Fruit fly (Drosophila melanogaster) whole organism, embryonic: ENCODE results near the gene dUTPase.

Experiments
- Aef1 ChIP-seq: fragments of 200-800 bp; sonication (Bioruptor generic); IDR thresholded peaks from 3 replicates; pipeline ENCODE4 v1.3.6; 2022; ENCODE audit warnings: missing biosample characterization, missing genetic modification characterization
- B-H1 ChIP-seq: fragments of 200-800 bp; sonication (Bioruptor generic); IDR thresholded peaks from 3 replicates; pipeline ENCODE4 v1.3.6; 2022; ENCODE audit warnings: missing biosample characterization, missing genetic modification characterization
- C15 ChIP-seq: fragments of 200-800 bp; sonication (Bioruptor generic); IDR thresholded peaks from 3 replicates; pipeline ENCODE4 v1.3.6; 2022; ENCODE audit warnings: missing biosample characterization, missing genetic modification characterization
- CG10565 ChIP-seq: fragments of 200-800 bp; sonication (Bioruptor generic); optimal IDR thresholded peaks from 3 replicates; lab custom pipeline; 2016; ENCODE audit warnings: missing biosample characterization, mild to moderate bottlenecking, missing genetic modification characterization
- CG11398 ChIP-seq: fragments of 200-800 bp; sonication (Bioruptor generic); optimal IDR thresholded peaks from 2 replicates; lab custom pipeline; 2016; ENCODE audit warnings: missing biosample characterization, missing genetic modification characterization
- CG12391 ChIP-seq: fragments of 200-800 bp; sonication (Bioruptor generic); optimal IDR thresholded peaks from 3 replicates; lab custom pipeline; 2018; ENCODE audit warnings: missing biosample characterization, mild to moderate bottlenecking, missing genetic modification characterization, moderate library complexity
- CG14050 ChIP-seq: fragments of 200-800 bp; sonication (Bioruptor generic); IDR thresholded peaks from 3 replicates; pipeline ENCODE4 v1.3.6; 2022; ENCODE audit warnings: missing biosample characterization, missing genetic modification characterization
- CG16813 ChIP-seq: fragments of 200-800 bp; sonication (Bioruptor generic); IDR thresholded peaks from 3 replicates; pipeline ENCODE4 v1.3.6; 2022; ENCODE audit warnings: missing biosample characterization, missing genetic modification characterization; ENCODE audit not compliant: partially characterized antibody
- CG17912 ChIP-seq: fragments of 200-800 bp; sonication (Bioruptor generic); optimal IDR thresholded peaks from 2 replicates; lab custom pipeline; 2018; ENCODE audit warnings: missing biosample characterization, mild to moderate bottlenecking, missing genetic modification characterization
- CG1832 ChIP-seq: fragments of 200-800 bp; sonication (Bioruptor generic); optimal IDR thresholded peaks from 2 replicates; lab custom pipeline; 2017; ENCODE audit warnings: missing biosample characterization, mild to moderate bottlenecking, missing genetic modification characterization, inconsistent platforms
- CG2120 ChIP-seq: fragments of 200-800 bp; sonication (Bioruptor generic); optimal IDR thresholded peaks from 3 replicates; lab custom pipeline; 2016; ENCODE audit warnings: missing biosample characterization, missing genetic modification characterization
- CG2202 ChIP-seq: fragments of 200-800 bp; sonication (Bioruptor generic); optimal IDR thresholded peaks from 2 replicates; lab custom pipeline; 2018; ENCODE audit warnings: missing biosample characterization, mild to moderate bottlenecking, missing genetic modification characterization
- CG31365 ChIP-seq: fragments of 200-800 bp; sonication (Bioruptor generic); optimal IDR thresholded peaks from 2 replicates; lab custom pipeline; 2018; ENCODE audit warnings: missing biosample characterization, mild to moderate bottlenecking, missing genetic modification characterization
- CG3995 ChIP-seq: fragments of 200-800 bp; sonication (Bioruptor generic); optimal IDR thresholded peaks from 3 replicates; lab custom pipeline; 2016; ENCODE audit warnings: missing biosample characterization, missing genetic modification characterization
- CG7839 ChIP-seq: fragments of 200-800 bp; sonication (Bioruptor generic); optimal IDR thresholded peaks from 3 replicates; lab custom pipeline; 2018; ENCODE audit warnings: missing biosample characterization, mild to moderate bottlenecking, missing genetic modification characterization, moderate library complexity
- CG8089 ChIP-seq: fragments of 200-800 bp; sonication (Bioruptor generic); optimal IDR thresholded peaks from 3 replicates; lab custom pipeline; 2016; ENCODE audit warnings: missing biosample characterization, missing genetic modification characterization
- CG8290 ChIP-seq, 3 experiments: fragments of 200-800 bp; sonication (Bioruptor generic); optimal IDR thresholded peaks; 2 replicates each; lab custom pipeline; 2016 to 2019; ENCODE audit warnings: missing biosample characterization in 3 of 3, missing genetic modification characterization in 3 of 3, mild to moderate bottlenecking in 2 of 3, moderate library complexity in 1 of 3
- CG8388 ChIP-seq: fragments of 200-800 bp; sonication (Bioruptor generic); optimal IDR thresholded peaks from 2 replicates; lab custom pipeline; 2019; ENCODE audit warnings: missing biosample characterization, mild to moderate bottlenecking, missing genetic modification characterization, moderate library complexity
- CG9609 ChIP-seq: fragments of 200-800 bp; sonication (Bioruptor generic); optimal IDR thresholded peaks from 3 replicates; lab custom pipeline; 2016; ENCODE audit warnings: missing biosample characterization, missing genetic modification characterization
- Dbx ChIP-seq: fragments of 200-800 bp; sonication (Bioruptor generic); IDR thresholded peaks from 3 replicates; pipeline ENCODE4 v1.3.6; 2022; ENCODE audit warnings: missing biosample characterization, missing genetic modification characterization
- HLH54F ChIP-seq: fragments of 200-800 bp; sonication (Bioruptor generic); optimal IDR thresholded peaks from 3 replicates; lab custom pipeline; 2016; ENCODE audit warnings: missing biosample characterization, missing genetic modification characterization
- Hmr ChIP-seq: fragments of 200-800 bp; sonication (Bioruptor generic); optimal IDR thresholded peaks from 3 replicates; lab custom pipeline; 2017; ENCODE audit warnings: mild to moderate bottlenecking, missing biosample characterization, missing genetic modification reagents, missing genetic modification characterization
- Hr78 ChIP-seq, 2 experiments: fragments of 200-800 bp in 1 of 2; fragments of >200 bp in 1 of 2; sonication (Bioruptor generic) in 1 of 2; optimal IDR thresholded peaks; 2 replicates each; lab custom pipeline; 2017 to 2019; ENCODE audit warnings: missing biosample characterization in 2 of 2, missing genetic modification characterization in 2 of 2, mild to moderate bottlenecking in 1 of 2, moderate library complexity in 1 of 2
- Lim3 ChIP-seq: fragments of 200-800 bp; sonication (Bioruptor generic); IDR thresholded peaks from 2 replicates; pipeline ENCODE4 v1.3.6; 2022; ENCODE audit warnings: missing biosample characterization, missing genetic modification characterization
- Max ChIP-seq: fragments of 200-800 bp; sonication (Bioruptor generic); optimal IDR thresholded peaks from 2 replicates; lab custom pipeline; 2016; ENCODE audit warnings: missing biosample characterization, mild to moderate bottlenecking, missing genetic modification characterization
- Med ChIP-seq: fragments of 200-800 bp; sonication (Bioruptor generic); peaks from one replicate; lab custom pipeline; 2016; ENCODE audit warnings: missing biosample characterization, missing genetic modification characterization, mild to moderate bottlenecking, inconsistent platforms, moderate library complexity
- Nf-YC ChIP-seq: fragments of 200-800 bp; optimal IDR thresholded peaks from 3 replicates; lab custom pipeline; 2019; ENCODE audit warnings: missing biosample characterization, mild to moderate bottlenecking, missing genetic modification characterization, moderate library complexity
- Oli ChIP-seq: fragments of 200-800 bp; sonication (Bioruptor generic); optimal IDR thresholded peaks from 2 replicates; lab custom pipeline; 2018; ENCODE audit warnings: missing biosample characterization, mild to moderate bottlenecking, missing genetic modification characterization, moderate library complexity
- PHDP ChIP-seq: fragments of 200-800 bp; sonication (Bioruptor generic); optimal IDR thresholded peaks from 3 replicates; lab custom pipeline; 2018; ENCODE audit warnings: missing biosample characterization, mild to moderate bottlenecking, missing genetic modification characterization, moderate library complexity
- Taf1 ChIP-seq: fragments of 200-800 bp; sonication (Bioruptor generic); IDR thresholded peaks from 2 replicates; pipeline ENCODE4 v1.3.6; 2022; ENCODE audit warnings: missing biosample characterization, missing genetic modification characterization
- ara ChIP-seq: fragments of 200-800 bp; sonication (Bioruptor generic); IDR thresholded peaks from 2 replicates; pipeline ENCODE4 v1.3.6; 2022; ENCODE audit warnings: missing biosample characterization, missing genetic modification characterization
- cas ChIP-seq: fragments of 200-800 bp; sonication (Bioruptor generic); IDR thresholded peaks from 2 replicates; pipeline ENCODE4 v1.3.6; 2022; ENCODE audit warnings: missing biosample characterization, missing genetic modification characterization
- cg ChIP-seq: fragments of 200-800 bp; sonication (Bioruptor generic); optimal IDR thresholded peaks from 3 replicates; lab custom pipeline; 2019; ENCODE audit warnings: missing biosample characterization, mild to moderate bottlenecking, missing genetic modification characterization, moderate library complexity
- crc ChIP-seq: fragments of 200-800 bp; sonication (Bioruptor generic); optimal IDR thresholded peaks from 2 replicates; lab custom pipeline; 2016; ENCODE audit warnings: missing biosample characterization, missing genetic modification characterization
- fd64A ChIP-seq: fragments of 200-800 bp; sonication (Bioruptor generic); optimal IDR thresholded peaks from 3 replicates; lab custom pipeline; 2018; ENCODE audit warnings: missing biosample characterization, mild to moderate bottlenecking, missing genetic modification characterization
- fd96Cb ChIP-seq: fragments of 200-800 bp; sonication (Bioruptor generic); optimal IDR thresholded peaks from 2 replicates; lab custom pipeline; 2018; ENCODE audit warnings: missing biosample characterization, mild to moderate bottlenecking, missing genetic modification characterization, moderate library complexity
- gfzf ChIP-seq: fragments of 200-800 bp; sonication (Bioruptor generic); optimal IDR thresholded peaks from 2 replicates; lab custom pipeline; 2016; ENCODE audit warnings: missing biosample characterization, mild to moderate bottlenecking, missing genetic modification characterization, moderate library complexity
- hb ChIP-seq: fragments of 200-800 bp; sonication (Bioruptor generic); IDR thresholded peaks from 3 replicates; pipeline ENCODE4 v1.3.6; 2022; ENCODE audit warnings: missing biosample characterization, missing genetic modification characterization; ENCODE audit not compliant: partially characterized antibody
- jigr1 ChIP-seq: fragments of 200-800 bp; sonication (Bioruptor generic); IDR thresholded peaks from 3 replicates; pipeline ENCODE4 v1.3.6; 2022; ENCODE audit warnings: missing biosample characterization, missing genetic modification characterization
- lbe ChIP-seq: fragments of 200-800 bp; sonication (Bioruptor generic); optimal IDR thresholded peaks from 2 replicates; lab custom pipeline; 2016; ENCODE audit warnings: missing biosample characterization, mild to moderate bottlenecking, missing genetic modification characterization
- lilli ChIP-seq: fragments of 200-800 bp; sonication (Bioruptor generic); optimal IDR thresholded peaks from 3 replicates; lab custom pipeline; 2016; ENCODE audit warnings: missing biosample characterization, missing genetic modification characterization
- pros ChIP-seq: fragments of 200-800 bp; sonication (Bioruptor generic); optimal IDR thresholded peaks from 3 replicates; lab custom pipeline; 2019; ENCODE audit warnings: missing biosample characterization, mild to moderate bottlenecking, missing genetic modification characterization, moderate library complexity
- pzg ChIP-seq: fragments of 200-800 bp; sonication (Bioruptor generic); optimal IDR thresholded peaks from 3 replicates; lab custom pipeline; 2018; ENCODE audit warnings: missing biosample characterization, mild to moderate bottlenecking, missing genetic modification characterization, moderate library complexity
- schlank ChIP-seq: fragments of 200-800 bp; sonication (Bioruptor generic); optimal IDR thresholded peaks from 2 replicates; lab custom pipeline; 2018; ENCODE audit warnings: missing biosample characterization, mild to moderate bottlenecking, missing genetic modification characterization
- sisA ChIP-seq: fragments of 200-800 bp; sonication (Bioruptor generic); IDR thresholded peaks from 2 replicates; pipeline ENCODE4 v1.3.6; 2022; ENCODE audit warnings: missing biosample characterization, missing genetic modification characterization
- sr ChIP-seq: fragments of 200-800 bp; sonication (Bioruptor generic); IDR thresholded peaks from 3 replicates; pipeline ENCODE4 v1.3.6; 2022; ENCODE audit warnings: missing biosample characterization, missing genetic modification characterization
- yki ChIP-seq: fragments of >200 bp; optimal IDR thresholded peaks from 3 replicates; lab custom pipeline; 2018
- zen2 ChIP-seq: fragments of 200-800 bp; sonication (Bioruptor generic); IDR thresholded peaks from 3 replicates; pipeline ENCODE4 v1.3.6; 2022; ENCODE audit warnings: missing biosample characterization, missing genetic modification characterization; ENCODE audit not compliant: partially characterized antibody
- zf30C ChIP-seq: fragments of 200-800 bp; sonication (Bioruptor generic); optimal IDR thresholded peaks from 3 replicates; lab custom pipeline; 2018; ENCODE audit warnings: missing biosample characterization, mild to moderate bottlenecking, missing genetic modification characterization

The dUTPase gene

dm6 chr2L:10967257-10968008 is 43.7 kb upstream of the dUTPase start (continued):
- TF ChIP-seq CG3995 (GFP tag; lab: Kevin White, UChicago): no peak
- no peak for TF ChIP-seq CG9609 (GFP tag; lab: Kevin White, UChicago)
- TF ChIP-seq lbe (GFP tag; lab: Kevin White, UChicago): no peak
- no peak for TF ChIP-seq jigr1 (GFP tag; lab: Robert Waterston, UW)
- TF ChIP-seq cg (GFP tag; lab: Kevin White, UChicago): peak; percentile 87
- peak; percentile 1 for TF ChIP-seq pzg
- no peak for TF ChIP-seq crc
- no peak for TF ChIP-seq CG14050 (GFP tag; lab: Robert Waterston, UW)
- no peak for TF ChIP-seq CG8388 (GFP tag; lab: Kevin White, UChicago)
- no peak for TF ChIP-seq zen2 (GFP tag; lab: Robert Waterston, UW)
- TF ChIP-seq pros (GFP tag; lab: Kevin White, UChicago): no peak
- TF ChIP-seq Hr78 (GFP tag; optimal IDR thresholded peaks at IDR 0.05; lab: Kevin White, UChicago): peak in 1 of 2 experiments; percentile 89
- TF ChIP-seq CG11398 (GFP tag; lab: Kevin White, UChicago): no peak
- no peak for TF ChIP-seq Dbx (GFP tag; lab: Robert Waterston, UW)
- no peak for TF ChIP-seq cas (GFP tag; lab: Robert Waterston, UW)
- TF ChIP-seq HLH54F (GFP tag; lab: Kevin White, UChicago): no peak
- TF ChIP-seq PHDP (tag; lab: Kevin White, UChicago): no peak
- no peak for TF ChIP-seq yki (lab: Kevin White, UChicago)
- TF ChIP-seq Aef1 (GFP tag; lab: Robert Waterston, UW): no peak
- TF ChIP-seq CG31365 (tag; lab: Kevin White, UChicago): no peak
- no peak for TF ChIP-seq Taf1 (GFP tag; lab: Robert Waterston, UW)
- peak; percentile 17 for TF ChIP-seq CG12391 (tag; lab: Kevin White, UChicago)
- TF ChIP-seq CG8089 (GFP tag; lab: Kevin White, UChicago): no peak
- TF ChIP-seq CG2202 (tag; lab: Kevin White, UChicago): no peak
- no peak for TF ChIP-seq sr
- no peak for TF ChIP-seq fd96Cb (tag; lab: Kevin White, UChicago)
- peak; percentile 13 for TF ChIP-seq Max (GFP tag; lab: Kevin White, UChicago)
- 0 out of 3 replicates have a peak, but pooled peaks have one; percentile 13 for TF ChIP-seq CG16813 (GFP tag; lab: Robert Waterston, UW)
- no peak for TF ChIP-seq CG7839 (tag; lab: Kevin White, UChicago)
- no peak for TF ChIP-seq CG8290 (GFP tag; optimal IDR thresholded peaks at IDR 0.05; lab: Kevin White, UChicago)
- peak in 1 of 2 experiments; percentile 50 for TF ChIP-seq CG8290 (tag; optimal IDR thresholded peaks at IDR 0.05; lab: Kevin White, UChicago)
- no peak for TF ChIP-seq gfzf (GFP tag; lab: Kevin White, UChicago)
- no peak for TF ChIP-seq zf30C (GFP tag; lab: Kevin White, UChicago)
- TF ChIP-seq lilli (GFP tag; lab: Kevin White, UChicago): peak; percentile 23
- TF ChIP-seq CG17912 (GFP tag; lab: Kevin White, UChicago): no peak
- no peak for TF ChIP-seq sisA (GFP tag; lab: Robert Waterston, UW)
- TF ChIP-seq ara (GFP tag; lab: Robert Waterston, UW): no peak
- no peak for TF ChIP-seq schlank (tag; lab: Kevin White, UChicago)
- peak; percentile 8 for TF ChIP-seq CG2120 (GFP tag; lab: Kevin White, UChicago)
- no peak for TF ChIP-seq Oli (tag; lab: Kevin White, UChicago)
- peak; percentile 94 for TF ChIP-seq Nf-YC (tag; lab: Kevin White, UChicago)
- no peak for TF ChIP-seq Lim3 (GFP tag; lab: Robert Waterston, UW)
- peak; percentile 47; the same call in 1 of the 3 replicates for TF ChIP-seq hb (GFP tag; lab: Robert Waterston, UW)
- TF ChIP-seq C15 (GFP tag; lab: Robert Waterston, UW): no peak
- no peak for TF ChIP-seq CG1832 (GFP tag; lab: Kevin White, UChicago)
- no peak for TF ChIP-seq Hmr (GFP tag; lab: Kevin White, UChicago)
- TF ChIP-seq B-H1 (GFP tag; lab: Robert Waterston, UW): no peak
- TF ChIP-seq fd64A (GFP tag; lab: Kevin White, UChicago): no peak
- peak; percentile 89 for TF ChIP-seq Med (GFP tag; lab: Kevin White, UChicago)
- no peak for TF ChIP-seq CG10565 (GFP tag; lab: Kevin White, UChicago)
